Fruit fly (Drosophila melanogaster): ENCODE data around the gene CG7168.

Gene CG7168

dm6 chr3R:18188702-18189125 is 37.2 kb downstream of the CG7168 start, which contains the start of the genes CG12321 and MED17 (continued):
- TF ChIP-seq gro (GFP tag; optimal IDR thresholded peaks at IDR 0.05) (no peak), CG15011 (GFP tag; optimal IDR thresholded peaks at IDR 0.05) (peak; percentile 63), CG8478 (optimal IDR thresholded peaks at IDR 0.05) (no peak), gem (tag; optimal IDR thresholded peaks at IDR 0.05) (peak; percentile 92), chif (GFP tag; optimal IDR thresholded peaks at IDR 0.05) (peak in 1 of 2 experiments; percentile 49), Six4 (GFP tag; optimal IDR thresholded peaks at IDR 0.05) (peak; percentile 84), sim (GFP tag; IDR thresholded peaks at IDR 0.05) (0 out of 2 replicates have a peak, but pooled peaks have one; percentile 31), Side (GFP tag; optimal IDR thresholded peaks at IDR 0.05) (peak; percentile 4), p53 (GFP tag; optimal IDR thresholded peaks at IDR 0.05) (no peak), CG4707 (GFP tag; optimal IDR thresholded peaks at IDR 0.05) (no peak), CG9797 (GFP tag; optimal IDR thresholded peaks at IDR 0.05) (peak; percentile 22), tin (GFP tag; optimal IDR thresholded peaks at IDR 0.05) (peak; percentile 92), CG4282 (GFP tag; optimal IDR thresholded peaks at IDR 0.05) (no peak), Gug (GFP tag; IDR thresholded peaks at IDR 0.05) (peak; percentile 80), sd (tag; optimal IDR thresholded peaks at IDR 0.05) (peak; percentile 71), Tbp (GFP tag; optimal IDR thresholded peaks at IDR 0.05) (no peak), CG2889 (GFP tag; IDR thresholded peaks at IDR 0.05) (peak; percentile 77), C15 (GFP tag; IDR thresholded peaks at IDR 0.05) (peak; percentile 74; the same call in 2 of the 3 replicates), NK7.1 (GFP tag; optimal IDR thresholded peaks at IDR 0.05) (no peak), CG10431 (GFP tag; optimal IDR thresholded peaks at IDR 0.05) (peak; percentile 51), CG7839 (tag; optimal IDR thresholded peaks at IDR 0.05) (peak; percentile 86), lbe (GFP tag; optimal IDR thresholded peaks at IDR 0.05) (peak; percentile 89), so (GFP tag; IDR thresholded peaks at IDR 0.05) (peak; percentile 78; the same call in 1 of the 3 replicates), h (optimal IDR thresholded peaks at IDR 0.05) (no peak), E2f1 (GFP tag; IDR thresholded peaks at IDR 0.05) (peak; percentile 88), pzg (GFP tag; optimal IDR thresholded peaks at IDR 0.05) (peak; percentile 46), danr (GFP tag; IDR thresholded peaks at IDR 0.05) (peak; percentile 73; the same call in 1 of the 2 replicates), kah (GFP tag; optimal IDR thresholded peaks at IDR 0.05) (peak; percentile 37), Lhr (GFP tag; optimal IDR thresholded peaks at IDR 0.05) (peak; percentile 55), gfzf (GFP tag; optimal IDR thresholded peaks at IDR 0.05) (no peak), Myb (GFP tag; optimal IDR thresholded peaks at IDR 0.05) (peak; percentile 38), Adf1 (GFP tag; IDR thresholded peaks at IDR 0.05) (peak; percentile 49), tup (GFP tag; optimal IDR thresholded peaks at IDR 0.05) (peak; percentile 71), wek (GFP tag; optimal IDR thresholded peaks at IDR 0.05) (no peak), ash1 (GFP tag; optimal IDR thresholded peaks at IDR 0.05) (peak; percentile 16), bigmax (GFP tag; optimal IDR thresholded peaks at IDR 0.05) (no peak), Dad (GFP tag; optimal IDR thresholded peaks at IDR 0.05) (no peak), tio (GFP tag; optimal IDR thresholded peaks at IDR 0.05) (peak; percentile 90), run (tag; optimal IDR thresholded peaks at IDR 0.05) (no peak), pros (GFP tag; optimal IDR thresholded peaks at IDR 0.05) (no peak), CG10209 (GFP tag; optimal IDR thresholded peaks at IDR 0.05) (peak; percentile 92), CG5245 (GFP tag; optimal IDR thresholded peaks at IDR 0.05) (peak; percentile 74), bbx (GFP tag; IDR thresholded peaks at IDR 0.05; ENCODE audit: partially characterized antibody) (no peak), Usf (GFP tag; optimal IDR thresholded peaks at IDR 0.05) (peak; percentile 85), repo (GFP tag; optimal IDR thresholded peaks at IDR 0.05) (peak; percentile 18), Stat92E (GFP tag; optimal IDR thresholded peaks at IDR 0.05) (no peak), CG11247 (GFP tag; IDR thresholded peaks at IDR 0.05) (peak; percentile 92), CG16813 (GFP tag; IDR thresholded peaks at IDR 0.05; ENCODE audit: partially characterized antibody) (peak; percentile 42; the same call in 1 of the 3 replicates), knrl (GFP tag; IDR thresholded peaks at IDR 0.05; ENCODE audit: partially characterized antibody) (0 out of 3 replicates have a peak, but pooled peaks have one; percentile 14), Jarid2 (GFP tag; optimal IDR thresholded peaks at IDR 0.05) (peak; percentile 48), yki (optimal IDR thresholded peaks at IDR 0.05) (no peak)

All from whole organism, embryonic.